Worm (Caenorhabditis elegans): Measurements from ENCODE around the gene atad-3.

atad-3 gene

DNA sequence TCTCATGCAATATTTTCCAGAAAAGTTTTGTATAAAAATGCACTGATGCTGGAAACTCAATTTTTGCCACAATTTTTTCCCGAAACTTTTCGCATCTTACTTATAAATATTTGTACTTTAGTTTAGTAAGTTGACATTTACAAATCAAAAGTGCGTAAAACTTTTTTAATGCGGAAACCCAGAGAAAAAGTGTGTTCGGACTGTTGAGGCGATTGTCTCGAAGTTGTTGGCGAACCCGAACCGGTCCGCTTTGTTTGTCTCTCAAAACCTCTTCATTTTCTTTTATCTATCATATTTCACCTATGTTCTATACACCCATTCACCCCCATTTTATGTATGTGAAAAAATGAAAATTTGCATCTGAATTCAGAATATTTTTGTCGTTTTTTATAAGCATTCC is 28.2 kb upstream of the atad-3 start:
- TF ChIP-seq klf-2 (GFP tag; conservative IDR thresholded peaks at IDR 0.05) (no peak), ztf-23 (GFP tag; IDR thresholded peaks at IDR 0.05) (no peak), ref-1 (GFP tag; conservative IDR thresholded peaks at IDR 0.05) (no peak), tab-1 (GFP tag; IDR thresholded peaks at IDR 0.05) (no peak), T22C8.4 (GFP tag; IDR thresholded peaks at IDR 0.05) (no peak), cog-1 (tag; optimal IDR thresholded peaks at IDR 0.05) (no peak)

DNA sequence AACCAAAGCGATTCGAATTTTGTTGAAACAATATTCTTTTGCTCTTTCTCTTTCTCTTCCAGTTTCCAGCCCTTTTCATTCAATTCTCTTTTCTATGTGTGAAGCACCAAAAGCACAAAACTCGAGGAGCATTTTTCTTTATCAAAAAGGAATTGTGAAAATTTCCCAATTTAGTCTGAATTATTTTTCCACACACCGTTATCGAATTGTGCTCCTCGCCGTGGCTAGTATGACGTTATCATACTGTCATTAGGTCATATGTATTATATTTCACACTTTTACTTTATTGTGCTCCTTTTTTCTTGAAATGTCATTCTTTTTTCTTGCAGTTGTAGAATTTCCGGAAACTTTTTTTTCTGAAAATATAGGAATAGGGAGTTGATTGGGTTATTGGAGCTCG is 27.2 kb upstream of the atad-3 start:
- TF ChIP-seq flt-1 (GFP tag; IDR thresholded peaks at IDR 0.05) (no peak), T22C8.4 (GFP tag; IDR thresholded peaks at IDR 0.05) (no peak), ztf-29 (GFP tag; IDR thresholded peaks at IDR 0.05) (no peak), ztf-23 (GFP tag; IDR thresholded peaks at IDR 0.05) (no peak), tab-1 (GFP tag; IDR thresholded peaks at IDR 0.05) (no peak), med-1 (GFP tag; optimal IDR thresholded peaks at IDR 0.05; ENCODE audit: insufficient read depth) (no peak), ref-1 (GFP tag; conservative IDR thresholded peaks at IDR 0.05) (no peak), cog-1 (tag; optimal IDR thresholded peaks at IDR 0.05) (no peak), klf-2 (GFP tag; conservative IDR thresholded peaks at IDR 0.05) (no peak)

- TF ChIP-seq ref-1 (GFP tag; conservative IDR thresholded peaks at IDR 0.05) (no peak), flt-1 (GFP tag; IDR thresholded peaks at IDR 0.05) (no peak)
Observed at ce11 chrII:10222577-10222976, 26.2 kb upstream of the atad-3 start, which contains the start of gene plc-3. plc-3 (plus strand) TSS chrII:10222877.

DNA sequence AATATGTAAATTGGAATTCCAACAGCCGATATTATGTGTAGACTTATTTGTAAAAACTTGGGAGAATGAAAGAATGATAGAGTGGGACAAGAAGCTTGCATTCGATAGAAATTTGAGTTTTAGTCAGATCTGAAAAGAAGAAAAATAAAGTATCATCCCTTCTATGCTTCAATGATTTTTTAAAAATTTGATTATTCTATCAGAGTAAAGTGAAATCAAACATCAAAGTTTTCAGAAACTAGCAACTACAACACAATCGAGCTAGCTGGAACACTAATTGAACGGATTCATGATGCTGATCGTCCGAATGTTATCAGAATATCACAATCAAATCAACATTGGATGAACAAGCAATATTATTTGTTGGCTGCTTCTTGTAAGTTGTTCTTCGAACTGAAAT is 21.8 kb upstream of the atad-3 start, which contains the start of gene srh-135:
TSS of gene srh-135 (minus strand) at position 101 of the 400 bp plus-strand sequence.
- TF ChIP-seq cog-1 (tag; optimal IDR thresholded peaks at IDR 0.05) (no peak), klf-2 (GFP tag; conservative IDR thresholded peaks at IDR 0.05) (no peak), T22C8.4 (GFP tag; IDR thresholded peaks at IDR 0.05) (no peak), tab-1 (GFP tag; IDR thresholded peaks at IDR 0.05) (no peak), ztf-23 (GFP tag; IDR thresholded peaks at IDR 0.05) (no peak), ref-1 (GFP tag; conservative IDR thresholded peaks at IDR 0.05) (no peak), flt-1 (GFP tag; IDR thresholded peaks at IDR 0.05) (no peak), ztf-29 (GFP tag; IDR thresholded peaks at IDR 0.05) (no peak), med-1 (GFP tag; optimal IDR thresholded peaks at IDR 0.05; ENCODE audit: insufficient read depth) (no peak)

DNA sequence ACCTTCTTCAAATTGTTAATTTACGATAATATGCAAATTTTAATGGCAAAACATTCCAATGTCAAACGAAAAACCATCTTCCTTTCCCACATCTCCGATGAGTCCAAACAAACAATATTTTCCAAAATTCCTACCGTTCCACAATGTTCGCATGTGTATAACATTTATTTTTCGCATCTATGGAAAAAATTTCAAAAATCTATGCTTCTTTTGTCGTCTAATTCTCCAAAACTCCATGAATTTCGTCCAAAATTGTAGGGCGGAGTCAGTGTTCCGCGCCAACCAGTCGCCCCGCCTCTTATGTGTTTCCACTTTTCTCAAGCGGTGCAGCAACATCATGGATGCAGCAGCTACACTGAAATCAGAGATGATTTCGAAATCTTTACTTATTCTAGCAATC is 17.8 kb upstream of the atad-3 start, which contains the start of gene T01E8.8:
TSS of gene T01E8.8 (plus strand) at position 301 of the 400 bp plus-strand sequence.
- TF ChIP-seq med-1 (GFP tag; optimal IDR thresholded peaks at IDR 0.05; ENCODE audit: insufficient read depth) (no peak), cog-1 (tag; optimal IDR thresholded peaks at IDR 0.05) (no peak), ref-1 (GFP tag; conservative IDR thresholded peaks at IDR 0.05) (no peak), flt-1 (GFP tag; IDR thresholded peaks at IDR 0.05) (no peak), T22C8.4 (GFP tag; IDR thresholded peaks at IDR 0.05) (no peak), tab-1 (GFP tag; IDR thresholded peaks at IDR 0.05) (no peak), ztf-23 (GFP tag; IDR thresholded peaks at IDR 0.05) (no peak), klf-2 (GFP tag; conservative IDR thresholded peaks at IDR 0.05) (no peak), ztf-29 (GFP tag; IDR thresholded peaks at IDR 0.05) (no peak)

ce11 chrII:10231874-10232273 is 16.9 kb upstream of the atad-3 start:
- TF ChIP-seq ref-1 (GFP tag; conservative IDR thresholded peaks at IDR 0.05) (no peak), ztf-23 (GFP tag; IDR thresholded peaks at IDR 0.05) (no peak), med-1 (GFP tag; optimal IDR thresholded peaks at IDR 0.05; ENCODE audit: insufficient read depth) (no peak), ztf-29 (GFP tag; IDR thresholded peaks at IDR 0.05) (no peak), flt-1 (GFP tag; IDR thresholded peaks at IDR 0.05) (no peak), T22C8.4 (GFP tag; IDR thresholded peaks at IDR 0.05) (no peak), klf-2 (GFP tag; conservative IDR thresholded peaks at IDR 0.05) (no peak), tab-1 (GFP tag; IDR thresholded peaks at IDR 0.05) (no peak), cog-1 (tag; optimal IDR thresholded peaks at IDR 0.05) (no peak)

DNA sequence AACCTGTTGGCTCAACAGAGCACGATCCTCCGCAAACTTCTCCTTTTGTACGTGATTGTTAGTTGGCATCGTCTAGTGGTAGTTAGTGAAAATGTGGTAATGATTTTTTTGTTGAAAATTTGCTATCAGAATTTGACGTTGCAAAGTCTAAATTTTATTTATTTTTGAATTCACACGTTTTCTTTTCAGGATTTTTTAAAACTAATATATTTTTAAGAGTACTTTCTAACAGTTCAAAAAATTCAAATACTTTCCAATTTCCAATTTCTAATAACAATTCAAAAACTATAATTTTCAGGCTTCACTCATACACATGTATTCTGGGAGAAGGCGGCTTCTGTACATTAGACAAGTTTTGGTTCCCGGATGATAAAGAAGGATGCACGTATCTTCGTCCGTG is 14.4 kb upstream of the atad-3 start, which contains the start of gene ubxn-5:
TSS of gene ubxn-5 (minus strand) at position 101 of the 400 bp plus-strand sequence.
- TF ChIP-seq med-1 (GFP tag; optimal IDR thresholded peaks at IDR 0.05; ENCODE audit: insufficient read depth), result no peak
- no peak for TF ChIP-seq T22C8.4 (GFP tag; IDR thresholded peaks at IDR 0.05)
- TF ChIP-seq ref-1 (GFP tag; conservative IDR thresholded peaks at IDR 0.05), result no peak
- TF ChIP-seq klf-2 (GFP tag; conservative IDR thresholded peaks at IDR 0.05), result no peak
- no peak for TF ChIP-seq ztf-23 (GFP tag; IDR thresholded peaks at IDR 0.05)
- TF ChIP-seq cog-1 (tag; optimal IDR thresholded peaks at IDR 0.05), result no peak
- TF ChIP-seq tab-1 (GFP tag; IDR thresholded peaks at IDR 0.05), result no peak
- TF ChIP-seq flt-1 (GFP tag; IDR thresholded peaks at IDR 0.05), result no peak
- TF ChIP-seq ztf-29 (GFP tag; IDR thresholded peaks at IDR 0.05), result no peak

ce11 chrII:10239595-10239994 is 9.2 kb upstream of the atad-3 start, which contains the start of gene mec-15:
mec-15 (minus strand) TSS chrII:10239695.
- TF ChIP-seq ztf-29 (GFP tag; IDR thresholded peaks at IDR 0.05) (no peak), klf-2 (GFP tag; conservative IDR thresholded peaks at IDR 0.05) (no peak), med-1 (GFP tag; optimal IDR thresholded peaks at IDR 0.05; ENCODE audit: insufficient read depth) (no peak), flt-1 (GFP tag; IDR thresholded peaks at IDR 0.05) (no peak), ref-1 (GFP tag; conservative IDR thresholded peaks at IDR 0.05) (no peak), tab-1 (GFP tag; IDR thresholded peaks at IDR 0.05) (no peak), cog-1 (tag; optimal IDR thresholded peaks at IDR 0.05) (no peak), T22C8.4 (GFP tag; IDR thresholded peaks at IDR 0.05) (no peak), ztf-23 (GFP tag; IDR thresholded peaks at IDR 0.05) (no peak)

ce11 chrII:10242294-10242693 is 6.5 kb upstream of the atad-3 start, which contains the start of gene mrps-14:
mrps-14 (minus strand) TSS chrII:10242490.
- TF ChIP-seq ztf-23 (GFP tag; IDR thresholded peaks at IDR 0.05) (no peak), klf-2 (GFP tag; conservative IDR thresholded peaks at IDR 0.05) (no peak), T22C8.4 (GFP tag; IDR thresholded peaks at IDR 0.05) (no peak), med-1 (GFP tag; optimal IDR thresholded peaks at IDR 0.05; ENCODE audit: insufficient read depth) (no peak), ref-1 (GFP tag; conservative IDR thresholded peaks at IDR 0.05) (no peak), cog-1 (tag; optimal IDR thresholded peaks at IDR 0.05) (no peak)

ce11 chrII:10245612-10246011 is 3.2 kb upstream of the atad-3 start:
- TF ChIP-seq ztf-23 (GFP tag; IDR thresholded peaks at IDR 0.05) (no peak), ztf-29 (GFP tag; IDR thresholded peaks at IDR 0.05) (no peak), med-1 (GFP tag; optimal IDR thresholded peaks at IDR 0.05; ENCODE audit: insufficient read depth) (no peak), T22C8.4 (GFP tag; IDR thresholded peaks at IDR 0.05) (no peak), klf-2 (GFP tag; conservative IDR thresholded peaks at IDR 0.05) (no peak), cog-1 (tag; optimal IDR thresholded peaks at IDR 0.05) (no peak), flt-1 (GFP tag; IDR thresholded peaks at IDR 0.05) (no peak), ref-1 (GFP tag; conservative IDR thresholded peaks at IDR 0.05) (no peak), tab-1 (GFP tag; IDR thresholded peaks at IDR 0.05) (no peak)

Data from whole organism, midembryonic.